Worm (Caenorhabditis elegans) whole organism, L4 larva: ENCODE measurements around the gene srw-123.
A peak's percentile ranks its signal among the peaks of the same experiment; 100 is the strongest.

Experiments
- F49E8.2 ChIP-seq: sonication (generic microtip); optimal IDR thresholded peaks from 2 replicates; lab custom pipeline; 2016; ENCODE audit warnings: missing compliant biosample characterization, mild to moderate bottlenecking, missing genetic modification characterization, borderline replicate concordance
- R02D3.7 ChIP-seq: fragments of 150-350 bp; sonication (generic microtip); optimal IDR thresholded peaks from 3 replicates; lab custom pipeline; 2014; ENCODE audit warnings: missing biosample characterization, missing genetic modification characterization
- T26A8.4 ChIP-seq: fragments of 200-800 bp; sonication (Bioruptor generic); IDR thresholded peaks from 2 replicates; pipeline ENCODE4 v1.3.6; 2022; ENCODE audit warnings: missing genetic modification characterization, missing compliant biosample characterization
- Y105C5A.15 ChIP-seq: fragments of 200-800 bp; sonication (Bioruptor generic); IDR thresholded peaks from 2 replicates; pipeline ENCODE4 v1.3.6; 2022; ENCODE audit warnings: missing genetic modification characterization, missing compliant biosample characterization
- ZK337.2 ChIP-seq: fragments of 200-800 bp; sonication (Bioruptor generic); IDR thresholded peaks from 2 replicates; pipeline ENCODE4 v1.3.6; 2022; ENCODE audit warnings: missing genetic modification reagents, missing genetic modification characterization, missing compliant biosample characterization
- ama-1 ChIP-seq: fragments of 150-350 bp; optimal IDR thresholded peaks from 2 replicates; lab custom pipeline; 2014; ENCODE audit warnings: inconsistent platforms, mixed read lengths
- ceh-20 ChIP-seq: fragments of 200-800 bp; sonication (Bioruptor generic); IDR thresholded peaks from 2 replicates; pipeline ENCODE4 v1.3.6; 2022; ENCODE audit warnings: missing genetic modification reagents, missing genetic modification characterization, missing compliant biosample characterization
- ceh-28 ChIP-seq: fragments of 150-350 bp; optimal IDR thresholded peaks from 2 replicates; lab custom pipeline; 2014; ENCODE audit warnings: missing biosample characterization, missing genetic modification reagents, missing genetic modification characterization
- ceh-32 ChIP-seq: sonication (generic microtip); optimal IDR thresholded peaks from 2 replicates; lab custom pipeline; 2016; ENCODE audit warnings: mild to moderate bottlenecking, missing genetic modification characterization, missing compliant biosample characterization; ENCODE audit not compliant: poor library complexity
- ceh-44 ChIP-seq: fragments of 200-800 bp; sonication (Bioruptor generic); IDR thresholded peaks from 2 replicates; pipeline ENCODE4 v1.3.6; 2022; ENCODE audit warnings: missing genetic modification reagents, missing genetic modification characterization, missing compliant biosample characterization
- ceh-82 ChIP-seq: sonication (generic microtip); optimal IDR thresholded peaks from 2 replicates; lab custom pipeline; 2017; ENCODE audit warnings: missing biosample characterization, missing genetic modification characterization
- ctbp-1 ChIP-seq: fragments of 200-800 bp; sonication (Bioruptor generic); IDR thresholded peaks from 2 replicates; pipeline ENCODE4 v1.3.6; 2022; ENCODE audit warnings: missing genetic modification reagents, missing genetic modification characterization, missing compliant biosample characterization
- daf-8 ChIP-seq: fragments of 200-800 bp; sonication (Bioruptor generic); IDR thresholded peaks from 2 replicates; pipeline ENCODE4 v1.3.6; 2022; ENCODE audit warnings: missing genetic modification characterization, missing compliant biosample characterization
- dmd-9 ChIP-seq: fragments of 200-800 bp; sonication (Bioruptor generic); IDR thresholded peaks from 2 replicates; pipeline ENCODE4 v1.3.6; 2022; ENCODE audit warnings: missing genetic modification reagents, missing genetic modification characterization, missing compliant biosample characterization
- dpl-1 ChIP-seq: fragments of 150-350 bp; optimal IDR thresholded peaks from 2 replicates; lab custom pipeline; 2014; ENCODE audit warnings: missing biosample characterization, missing genetic modification reagents, missing genetic modification characterization
- fkh-10 ChIP-seq: fragments of 150-350 bp; optimal IDR thresholded peaks from 2 replicates; lab custom pipeline; 2014; ENCODE audit warnings: missing biosample characterization, missing genetic modification reagents, missing genetic modification characterization
- fos-1 ChIP-seq: fragments of 150-350 bp; optimal IDR thresholded peaks from 2 replicates; lab custom pipeline; 2014; ENCODE audit warnings: missing biosample characterization, missing genetic modification characterization
- jun-1 ChIP-seq: fragments of 150-350 bp; optimal IDR thresholded peaks from 2 replicates; lab custom pipeline; 2014; ENCODE audit warnings: missing biosample characterization, missing genetic modification reagents, missing genetic modification characterization
- lin-1 ChIP-seq: fragments of 200-800 bp; sonication (Bioruptor generic); IDR thresholded peaks from 2 replicates; pipeline ENCODE4 v1.3.6; 2022; ENCODE audit warnings: missing genetic modification reagents, missing genetic modification characterization, missing compliant biosample characterization
- lin-13 ChIP-seq: fragments of 150-350 bp; optimal IDR thresholded peaks from 2 replicates; lab custom pipeline; 2014; ENCODE audit warnings: missing biosample characterization, missing genetic modification reagents, missing genetic modification characterization
- lin-39 ChIP-seq: fragments of 150-350 bp; optimal IDR thresholded peaks from 2 replicates; lab custom pipeline; 2014; ENCODE audit warnings: missing biosample characterization, missing genetic modification reagents, missing genetic modification characterization
- lir-3 ChIP-seq: sonication (generic microtip); optimal IDR thresholded peaks from 2 replicates; lab custom pipeline; 2016; ENCODE audit warnings: mild to moderate bottlenecking, missing genetic modification characterization, missing compliant biosample characterization
- mdl-1 ChIP-seq, 2 experiments: fragments of 150-350 bp in 1 of 2; sonication (generic microtip) in 1 of 2; optimal IDR thresholded peaks; 2 replicates each; lab custom pipeline; 2014 to 2017; ENCODE audit warnings: missing biosample characterization in 2 of 2, missing genetic modification characterization in 2 of 2
- mes-2 ChIP-seq: sonication (generic microtip); optimal IDR thresholded peaks from 2 replicates; lab custom pipeline; 2016; ENCODE audit warnings: missing genotype, mild to moderate bottlenecking, missing genetic modification characterization, missing compliant biosample characterization; ENCODE audit not compliant: poor library complexity, severe bottlenecking
- nhr-10 ChIP-seq: fragments of 150-350 bp; optimal IDR thresholded peaks from 2 replicates; lab custom pipeline; 2014; ENCODE audit warnings: missing biosample characterization, missing genetic modification characterization
- nhr-111 ChIP-seq: fragments of 200-800 bp; sonication (Bioruptor generic); optimal IDR thresholded peaks from 2 replicates; lab custom pipeline; 2018; ENCODE audit warnings: mild to moderate bottlenecking, missing genetic modification characterization, missing compliant biosample characterization
- nhr-41 ChIP-seq: fragments of 200-800 bp; sonication (Bioruptor generic); IDR thresholded peaks from 2 replicates; pipeline ENCODE4 v1.3.6; 2022; ENCODE audit warnings: missing genetic modification reagents, missing genetic modification characterization, missing compliant biosample characterization
- nhr-42 ChIP-seq: fragments of 200-800 bp; sonication (Bioruptor generic); IDR thresholded peaks from 2 replicates; pipeline ENCODE4 v1.3.6; 2022; ENCODE audit warnings: missing genetic modification characterization, missing compliant biosample characterization
- nhr-48 ChIP-seq: sonication (generic microtip); optimal IDR thresholded peaks from 2 replicates; lab custom pipeline; 2016; ENCODE audit warnings: mild to moderate bottlenecking, missing genetic modification characterization, missing compliant biosample characterization
- nhr-76 ChIP-seq: fragments of 150-350 bp; optimal IDR thresholded peaks from 2 replicates; lab custom pipeline; 2014; ENCODE audit warnings: missing biosample characterization, missing genetic modification characterization
- pha-4 ChIP-seq, 2 experiments: fragments of 150-350 bp in 1 of 2; fragments of 200-800 bp in 1 of 2; sonication (Bioruptor generic) in 1 of 2; IDR thresholded peaks in 1 of 2; optimal IDR thresholded peaks in 1 of 2; 2 replicates each; pipeline versions ENCODE4 v1.3.6 to Lab custom; 2014 to 2022; ENCODE audit warnings: missing genetic modification characterization in 2 of 2, missing genetic modification reagents in 2 of 2, missing biosample characterization in 1 of 2, missing compliant biosample characterization in 1 of 2
- snpc-1.2 ChIP-seq: fragments of 200-800 bp; sonication (Bioruptor generic); IDR thresholded peaks from 2 replicates; pipeline ENCODE4 v1.3.6; 2022; ENCODE audit warnings: missing genetic modification reagents, missing genetic modification characterization, missing compliant biosample characterization
- spr-1 ChIP-seq: sonication (generic microtip); optimal IDR thresholded peaks from 2 replicates; lab custom pipeline; 2016; ENCODE audit warnings: mild to moderate bottlenecking, missing genetic modification characterization, missing compliant biosample characterization
- spr-3 ChIP-seq: fragments of 200-800 bp; sonication (Bioruptor generic); optimal IDR thresholded peaks from 2 replicates; lab custom pipeline; 2018; ENCODE audit warnings: mild to moderate bottlenecking, missing genetic modification characterization, missing compliant biosample characterization
- tag-97 ChIP-seq: fragments of 200-800 bp; sonication (Bioruptor generic); IDR thresholded peaks from 2 replicates; pipeline ENCODE4 v1.3.6; 2022; ENCODE audit warnings: missing genetic modification characterization, missing compliant biosample characterization
- tra-1 ChIP-seq: fragments of 200-800 bp; sonication (Bioruptor generic); IDR thresholded peaks from 2 replicates; pipeline ENCODE4 v1.3.6; 2022; ENCODE audit warnings: missing genetic modification reagents, missing genetic modification characterization, missing compliant biosample characterization
- unc-39 ChIP-seq: sonication (generic microtip); optimal IDR thresholded peaks from 2 replicates; lab custom pipeline; 2017; ENCODE audit warnings: missing biosample characterization, missing genetic modification characterization
- unc-62 ChIP-seq, 3 experiments: fragments of 150-350 bp in 1 of 3; sonication (generic microtip); optimal IDR thresholded peaks in 2 of 3; peaks in 1 of 3; 1 replicate in 1 of 3; 2 replicates in 2 of 3; lab custom pipeline; 2014 to 2017; ENCODE audit warnings: missing biosample characterization in 3 of 3, missing genetic modification characterization in 3 of 3, missing genetic modification reagents in 3 of 3, missing genotype in 1 of 3
- vab-7 ChIP-seq: fragments of 200-800 bp; sonication (Bioruptor generic); IDR thresholded peaks from 2 replicates; pipeline ENCODE4 v1.3.6; 2022; ENCODE audit warnings: missing genetic modification reagents, missing genetic modification characterization, missing compliant biosample characterization
- zag-1 ChIP-seq: fragments of 150-350 bp; optimal IDR thresholded peaks from 2 replicates; lab custom pipeline; 2014; ENCODE audit warnings: missing biosample characterization, missing genetic modification characterization
- zfp-2 ChIP-seq: sonication (generic microtip); optimal IDR thresholded peaks from 2 replicates; lab custom pipeline; 2016; ENCODE audit warnings: mild to moderate bottlenecking, missing genetic modification characterization, missing compliant biosample characterization
- zfp-3 ChIP-seq: fragments of 200-800 bp; sonication (Bioruptor generic); conservative IDR thresholded peaks from 2 replicates; pipeline ENCODE4 v1.3.6; 2022; ENCODE audit warnings: missing genetic modification reagents, missing genetic modification characterization, missing compliant biosample characterization
- zip-2 ChIP-seq: fragments of 150-350 bp; optimal IDR thresholded peaks from 2 replicates; lab custom pipeline; 2014; ENCODE audit warnings: missing biosample characterization, missing genetic modification characterization
- ztf-11 ChIP-seq: fragments of 150-350 bp; optimal IDR thresholded peaks from 2 replicates; lab custom pipeline; 2014; ENCODE audit warnings: missing biosample characterization, missing genetic modification characterization
- ztf-7 ChIP-seq: fragments of 150-350 bp; optimal IDR thresholded peaks from 2 replicates; lab custom pipeline; 2014; ENCODE audit warnings: missing biosample characterization, missing genetic modification characterization

The srw-123 gene

ce11 chrV:2942247-2942646, 32.9 kb downstream of the srw-123 start:
- TF ChIP-seq nhr-111 (GFP tag; lab: Kevin White, UChicago), result no peak
- TF ChIP-seq unc-62 (GFP tag; optimal IDR thresholded peaks at IDR 0.05 in 1 of 2; lab: Kevin White, UChicago), result peak in 1 of 2 experiments; percentile 94
- no peak for TF ChIP-seq unc-62 (tag; optimal IDR thresholded peaks at IDR 0.05; lab: Kevin White, UChicago)
- TF ChIP-seq, all 104 proteins: peak for 1

ce11 chrV:2941405-2941804, 33.8 kb downstream of the srw-123 start, which contains the start of gene srw-143:
srw-143 (minus strand) TSS chrV:2941505.
- TF ChIP-seq nhr-41 (GFP tag; lab: Robert Waterston, UW) (no peak), vab-7 (no peak), ceh-82 (tag; lab: Kevin White, UChicago) (no peak), zag-1 (tag; lab: Kevin White, UChicago) (no peak), ztf-7 (tag; lab: Kevin White, UChicago) (no peak), nhr-42 (GFP tag; lab: Robert Waterston, UW) (no peak), spr-1 (tag; lab: Kevin White, UChicago) (no peak), lir-3 (tag; lab: Kevin White, UChicago) (no peak), nhr-76 (tag; lab: Kevin White, UChicago) (no peak), nhr-10 (no peak), fkh-10 (GFP tag; lab: Kevin White, UChicago) (no peak), tag-97 (GFP tag; lab: Robert Waterston, UW) (no peak), F49E8.2 (tag; lab: Kevin White, UChicago) (no peak), T26A8.4 (no peak), lin-39 (tag; lab: Kevin White, UChicago) (no peak), ctbp-1 (GFP tag; lab: Robert Waterston, UW) (no peak), ceh-32 (tag; lab: Kevin White, UChicago) (no peak), snpc-1.2 (GFP tag; lab: Robert Waterston, UW) (no peak)
- TF ChIP-seq, all 104 proteins: peak for 0

ce11 chrV:2938497-2938896, 36.7 kb downstream of the srw-123 start, which contains the start of gene srw-141:
srw-141 (minus strand) TSS chrV:2938597.
- TF ChIP-seq nhr-76 (tag; lab: Kevin White, UChicago), result no peak
- TF ChIP-seq Y105C5A.15 (GFP tag; lab: Robert Waterston, UW), result no peak
- TF ChIP-seq ceh-82 (tag; lab: Kevin White, UChicago), result no peak
- no peak for TF ChIP-seq mdl-1 (tag; optimal IDR thresholded peaks at IDR 0.05; lab: Kevin White, UChicago)
- TF ChIP-seq ZK337.2 (GFP tag; lab: Robert Waterston, UW), result no peak
- TF ChIP-seq spr-3 (GFP tag; lab: Kevin White, UChicago), result no peak
- no peak for TF ChIP-seq ceh-28 (tag; lab: Kevin White, UChicago)
- no peak for TF ChIP-seq vab-7
- no peak for TF ChIP-seq daf-8 (GFP tag; lab: Robert Waterston, UW)
- no peak for TF ChIP-seq R02D3.7
- TF ChIP-seq F49E8.2 (tag; lab: Kevin White, UChicago), result no peak
- TF ChIP-seq ama-1 (lab: Kevin White, UChicago), result no peak
- no peak for TF ChIP-seq lin-13 (GFP tag; lab: Kevin White, UChicago)
- TF ChIP-seq zip-2 (tag; lab: Kevin White, UChicago), result no peak
- no peak for TF ChIP-seq ceh-44
- no peak for TF ChIP-seq tra-1 (GFP tag; lab: Robert Waterston, UW)

DNA sequence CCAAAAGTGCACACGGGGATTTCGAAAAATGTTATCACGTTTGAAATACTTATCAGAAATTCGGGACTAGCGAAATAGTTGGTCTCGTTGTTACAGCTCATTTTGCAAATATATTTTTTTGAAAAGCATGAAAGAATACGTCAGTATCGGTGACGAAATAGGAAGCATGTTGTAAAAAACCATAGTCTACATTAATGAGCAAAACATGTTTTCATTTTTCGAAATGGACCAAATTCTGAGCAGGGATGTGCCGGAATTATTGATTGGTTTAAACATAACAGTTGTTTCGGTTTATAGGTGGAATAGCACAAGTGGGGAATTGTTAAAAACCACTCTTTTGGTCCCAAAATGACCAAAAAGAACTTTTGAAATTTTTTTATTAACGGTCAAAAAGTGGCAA, 41.1 kb downstream of the srw-123 start, which contains the start of gene srh-247:
srh-247 (minus strand) TSS at position 101 of the 400 bp plus-strand sequence.
- no peak for TF ChIP-seq zfp-3 (GFP tag; lab: Robert Waterston, UW)
- TF ChIP-seq nhr-48 (tag; lab: Kevin White, UChicago), result no peak
- TF ChIP-seq jun-1, result no peak
- no peak for TF ChIP-seq ZK337.2 (GFP tag; lab: Robert Waterston, UW)
- no peak for TF ChIP-seq pha-4 (GFP tag; IDR thresholded peaks at IDR 0.05; lab: Robert Waterston, UW)
- no peak for TF ChIP-seq pha-4 (tag; optimal IDR thresholded peaks at IDR 0.05; lab: Kevin White, UChicago)
- no peak for TF ChIP-seq ztf-11 (tag; lab: Kevin White, UChicago)
- TF ChIP-seq dpl-1 (GFP tag; lab: Kevin White, UChicago), result no peak
- no peak for TF ChIP-seq fkh-10 (GFP tag; lab: Kevin White, UChicago)
- TF ChIP-seq dmd-9 (GFP tag; lab: Robert Waterston, UW), result no peak
- no peak for TF ChIP-seq lin-1 (GFP tag; lab: Robert Waterston, UW)
- no peak for TF ChIP-seq zfp-2
- TF ChIP-seq fos-1 (tag; lab: Kevin White, UChicago), result no peak
- no peak for TF ChIP-seq mes-2
- TF ChIP-seq unc-39 (tag; lab: Kevin White, UChicago), result no peak
- TF ChIP-seq ceh-20 (GFP tag; lab: Robert Waterston, UW), result no peak
